Worm (Caenorhabditis elegans) whole organism, L2 larva: ENCODE data around the gene Y113G7A.16.

Experiments
- F13H6.1 ChIP-seq: sonication (generic microtip); optimal IDR thresholded peaks from 2 replicates; lab custom pipeline; 2016; ENCODE audit warnings: missing genetic modification characterization, missing compliant biosample characterization
- ama-1 ChIP-seq: fragments of 150-350 bp; optimal IDR thresholded peaks from 2 replicates; lab custom pipeline; 2018; ENCODE audit warnings: inconsistent platforms
- blmp-1 ChIP-seq: sonication (generic microtip); optimal IDR thresholded peaks from 2 replicates; lab custom pipeline; 2017; ENCODE audit warnings: missing genetic modification characterization, mild to moderate bottlenecking, missing compliant biosample characterization, antibody characterized with exemption, moderate library complexity; ENCODE audit not compliant: insufficient read depth
- dmd-4 ChIP-seq: sonication (generic microtip); optimal IDR thresholded peaks from 2 replicates; lab custom pipeline; 2017; ENCODE audit warnings: missing biosample characterization, missing genetic modification characterization
- fos-1 ChIP-seq: fragments of 150-350 bp; optimal IDR thresholded peaks from 2 replicates; lab custom pipeline; 2014; ENCODE audit warnings: missing biosample characterization, missing genetic modification characterization
- nhr-11 ChIP-seq: fragments of 150-350 bp; optimal IDR thresholded peaks from 2 replicates; lab custom pipeline; 2014; ENCODE audit warnings: missing biosample characterization, missing genetic modification characterization
- nhr-12 ChIP-seq: fragments of 150-350 bp; optimal IDR thresholded peaks from 2 replicates; lab custom pipeline; 2014; ENCODE audit warnings: missing biosample characterization, missing genetic modification characterization
- nhr-21 ChIP-seq: fragments of 150-350 bp; optimal IDR thresholded peaks from 2 replicates; lab custom pipeline; 2014; ENCODE audit warnings: missing biosample characterization, missing genetic modification characterization
- nhr-77 ChIP-seq: fragments of 150-350 bp; optimal IDR thresholded peaks from 2 replicates; lab custom pipeline; 2014; ENCODE audit warnings: missing biosample characterization, missing genetic modification characterization
- skn-1 ChIP-seq: sonication (generic microtip); optimal IDR thresholded peaks from 2 replicates; lab custom pipeline; 2017; ENCODE audit warnings: missing biosample characterization, missing genetic modification characterization
- sma-9 ChIP-seq, 2 experiments: fragments of 150-350 bp in 1 of 2; sonication (generic microtip) in 1 of 2; optimal IDR thresholded peaks; 2 replicates each; lab custom pipeline; 2014 to 2016; ENCODE audit warnings: missing genetic modification characterization in 2 of 2, mild to moderate bottlenecking in 1 of 2, missing biosample characterization in 1 of 2, missing compliant biosample characterization in 1 of 2, missing genetic modification reagents in 1 of 2, moderate library complexity in 1 of 2
- unc-39 ChIP-seq: fragments of 150-350 bp; optimal IDR thresholded peaks from 2 replicates; lab custom pipeline; 2014; ENCODE audit warnings: missing biosample characterization, missing genetic modification characterization
- ztf-11 ChIP-seq: sonication (generic microtip); optimal IDR thresholded peaks from 2 replicates; lab custom pipeline; 2017; ENCODE audit warnings: missing biosample characterization, missing genetic modification characterization

DNA sequence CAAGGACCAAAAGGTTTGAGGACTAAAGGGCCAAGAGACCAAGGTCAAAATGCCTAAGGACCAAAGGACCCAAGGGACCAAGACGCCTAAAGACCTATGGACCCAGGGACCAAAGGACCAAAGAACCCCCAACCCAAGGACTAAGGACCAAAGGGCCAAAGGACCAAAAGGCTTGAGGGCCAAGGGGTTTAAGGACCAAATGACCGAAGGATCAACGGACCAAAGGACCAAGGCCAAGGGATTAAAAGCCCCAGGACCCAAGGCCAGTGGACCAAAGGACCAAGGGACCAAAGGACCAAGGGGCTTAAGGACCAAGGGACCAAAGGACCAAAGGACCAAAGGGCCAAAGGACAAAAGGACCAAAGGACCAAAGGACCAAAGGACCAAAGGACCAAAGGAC, 37.6 kb upstream of the Y113G7A.16 start:
- TF ChIP-seq nhr-21 (no peak), ama-1 (lab: Kevin White, UChicago) (no peak), dmd-4 (tag; lab: Kevin White, UChicago) (no peak), blmp-1 (tag; lab: Kevin White, UChicago) (no peak), nhr-12 (tag; lab: Kevin White, UChicago) (no peak), skn-1 (tag; lab: Kevin White, UChicago) (no peak), ztf-11 (no peak), F13H6.1 (tag; lab: Kevin White, UChicago) (no peak), sma-9 (GFP tag; optimal IDR thresholded peaks at IDR 0.05; lab: Kevin White, UChicago) (no peak), sma-9 (tag; optimal IDR thresholded peaks at IDR 0.05; lab: Kevin White, UChicago) (no peak), fos-1 (tag; lab: Kevin White, UChicago) (no peak), unc-39 (no peak), nhr-77 (no peak), nhr-11 (tag; lab: Kevin White, UChicago) (no peak)
